Fruit fly (Drosophila melanogaster) whole organism, embryonic: Measurements from ENCODE around the gene CG9667.

Source experiments
- Asciz ChIP-seq: fragments of 200-800 bp; sonication (Bioruptor generic); optimal IDR thresholded peaks from 2 replicates; lab custom pipeline; 2017; ENCODE audit warnings: missing biosample characterization, mild to moderate bottlenecking, missing genetic modification characterization, missing genetic modification reagents
- Atf3 ChIP-seq: fragments of 200-800 bp; sonication (Bioruptor generic); optimal IDR thresholded peaks from 3 replicates; lab custom pipeline; 2016; ENCODE audit warnings: missing biosample characterization, missing genetic modification characterization
- Atf6 ChIP-seq: fragments of 200-800 bp; sonication (Bioruptor generic); IDR thresholded peaks from 2 replicates; pipeline ENCODE4 v1.3.6; 2022; ENCODE audit warnings: missing biosample characterization, missing genetic modification characterization
- C15 ChIP-seq: fragments of 200-800 bp; sonication (Bioruptor generic); IDR thresholded peaks from 3 replicates; pipeline ENCODE4 v1.3.6; 2022; ENCODE audit warnings: missing biosample characterization, missing genetic modification characterization
- CG10321 ChIP-seq: fragments of 200-800 bp; sonication (Bioruptor generic); IDR thresholded peaks from 2 replicates; pipeline ENCODE4 v1.3.6; 2022; ENCODE audit warnings: missing biosample characterization, missing genetic modification characterization
- CG10462 ChIP-seq: fragments of 200-800 bp; sonication (Bioruptor generic); optimal IDR thresholded peaks from 2 replicates; lab custom pipeline; 2016; ENCODE audit warnings: missing biosample characterization, missing genetic modification characterization
- CG11696 ChIP-seq: fragments of 200-800 bp; sonication (Bioruptor generic); IDR thresholded peaks from 2 replicates; pipeline ENCODE4 v1.3.6; 2022; ENCODE audit warnings: missing biosample characterization, missing genetic modification characterization
- CG13287 ChIP-seq: fragments of 200-800 bp; sonication (Bioruptor generic); IDR thresholded peaks from 2 replicates; pipeline ENCODE4 v1.3.6; 2022; ENCODE audit warnings: missing biosample characterization, missing genetic modification characterization; ENCODE audit not compliant: partially characterized antibody
- CG14441 ChIP-seq: fragments of 200-800 bp; sonication (Bioruptor generic); IDR thresholded peaks from 2 replicates; pipeline ENCODE4 v1.3.6; 2022; ENCODE audit warnings: missing biosample characterization, missing genetic modification characterization
- CG15601 ChIP-seq: fragments of 200-800 bp; sonication (Bioruptor generic); optimal IDR thresholded peaks from 3 replicates; lab custom pipeline; 2019; ENCODE audit warnings: missing biosample characterization, mild to moderate bottlenecking, missing genetic modification characterization, moderate library complexity
- CG1647 ChIP-seq: fragments of 200-800 bp; sonication (Bioruptor generic); optimal IDR thresholded peaks from 3 replicates; lab custom pipeline; 2016; ENCODE audit warnings: missing biosample characterization, missing genetic modification characterization
- CG18619 ChIP-seq: fragments of 200-800 bp; sonication (Bioruptor generic); optimal IDR thresholded peaks from 3 replicates; lab custom pipeline; 2017; ENCODE audit warnings: missing biosample characterization, mild to moderate bottlenecking, missing genetic modification characterization
- CG2129 ChIP-seq: fragments of 200-800 bp; sonication (Bioruptor generic); IDR thresholded peaks from 2 replicates; pipeline ENCODE4 v1.3.6; 2022; ENCODE audit warnings: missing biosample characterization, missing genetic modification characterization; ENCODE audit not compliant: partially characterized antibody
- CG30403 ChIP-seq: fragments of 200-800 bp; sonication (Bioruptor generic); optimal IDR thresholded peaks from 3 replicates; lab custom pipeline; 2016; ENCODE audit warnings: missing biosample characterization, missing genetic modification characterization
- CG6254 ChIP-seq: fragments of 200-800 bp; sonication (Bioruptor generic); optimal IDR thresholded peaks from 3 replicates; lab custom pipeline; 2017; ENCODE audit warnings: mild to moderate bottlenecking, missing biosample characterization, missing genetic modification reagents, missing genetic modification characterization
- CG6654 ChIP-seq: fragments of 200-800 bp; sonication (Bioruptor generic); optimal IDR thresholded peaks from 2 replicates; lab custom pipeline; 2017; ENCODE audit warnings: missing biosample characterization, mild to moderate bottlenecking, missing genetic modification characterization
- CG7745 ChIP-seq: fragments of 200-800 bp; sonication (Bioruptor generic); optimal IDR thresholded peaks from 2 replicates; lab custom pipeline; 2018; ENCODE audit warnings: missing biosample characterization, mild to moderate bottlenecking, missing genetic modification characterization, moderate library complexity
- CTCF ChIP-seq: fragments of 200-800 bp; sonication (Bioruptor generic); optimal IDR thresholded peaks from 2 replicates; lab custom pipeline; 2017; ENCODE audit warnings: missing biosample characterization, mild to moderate bottlenecking, missing genetic modification characterization, moderate library complexity
- Camta ChIP-seq: fragments of 200-800 bp; sonication (Bioruptor generic); optimal IDR thresholded peaks from 2 replicates; lab custom pipeline; 2016; ENCODE audit warnings: missing biosample characterization, missing genetic modification characterization
- D19A ChIP-seq: fragments of 200-800 bp; optimal IDR thresholded peaks from 3 replicates; lab custom pipeline; 2019; ENCODE audit warnings: missing biosample characterization, mild to moderate bottlenecking, missing genetic modification characterization, moderate library complexity
- Dref ChIP-seq: fragments of 200-800 bp; sonication (Bioruptor generic); IDR thresholded peaks from 2 replicates; pipeline ENCODE4 v1.3.6; 2022; ENCODE audit warnings: missing biosample characterization, missing genetic modification characterization
- E2f2 ChIP-seq: fragments of 200-800 bp; sonication (Bioruptor generic); IDR thresholded peaks from 2 replicates; pipeline ENCODE4 v1.3.6; 2022; ENCODE audit warnings: missing biosample characterization, missing genetic modification characterization
- HHEX ChIP-seq: fragments of 200-800 bp; sonication (Bioruptor generic); optimal IDR thresholded peaks from 3 replicates; lab custom pipeline; 2017; ENCODE audit warnings: missing biosample characterization, mild to moderate bottlenecking, missing genetic modification characterization, missing genetic modification reagents
- Lim3 ChIP-seq: fragments of 200-800 bp; sonication (Bioruptor generic); IDR thresholded peaks from 2 replicates; pipeline ENCODE4 v1.3.6; 2022; ENCODE audit warnings: missing biosample characterization, missing genetic modification characterization
- Neu2 ChIP-seq: fragments of 200-800 bp; sonication (Bioruptor generic); optimal IDR thresholded peaks from 3 replicates; lab custom pipeline; 2016; ENCODE audit warnings: missing biosample characterization, missing genetic modification characterization, borderline replicate concordance
- Rfx ChIP-seq: fragments of 200-800 bp; sonication (Bioruptor generic); IDR thresholded peaks from 2 replicates; pipeline ENCODE4 v1.3.6; 2022; ENCODE audit warnings: missing biosample characterization, missing genetic modification characterization
- Sox102F ChIP-seq: fragments of 200-800 bp; sonication (Bioruptor generic); optimal IDR thresholded peaks from 2 replicates; lab custom pipeline; 2018; ENCODE audit warnings: missing biosample characterization, mild to moderate bottlenecking, missing genetic modification characterization, moderate library complexity
- al ChIP-seq: fragments of 200-800 bp; sonication (Bioruptor generic); IDR thresholded peaks from 2 replicates; pipeline ENCODE4 v1.3.6; 2022; ENCODE audit warnings: missing biosample characterization, missing genetic modification characterization
- bsh ChIP-seq, 2 experiments: fragments of 200-800 bp; sonication (Bioruptor generic); optimal IDR thresholded peaks; 2 replicates each; lab custom pipeline; 2017 to 2018; ENCODE audit warnings: mild to moderate bottlenecking in 2 of 2, missing biosample characterization in 2 of 2, missing genetic modification characterization in 2 of 2, moderate library complexity in 1 of 2
- disco-r ChIP-seq: fragments of 200-800 bp; sonication (Bioruptor generic); optimal IDR thresholded peaks from 2 replicates; lab custom pipeline; 2016; ENCODE audit warnings: missing biosample characterization, missing genetic modification characterization
- dmrt99B ChIP-seq: fragments of 200-800 bp; sonication (Bioruptor generic); optimal IDR thresholded peaks from 2 replicates; lab custom pipeline; 2018; ENCODE audit warnings: missing biosample characterization, mild to moderate bottlenecking, missing genetic modification characterization, moderate library complexity
- en ChIP-seq: fragments of 200-800 bp; sonication (Bioruptor generic); optimal IDR thresholded peaks from 2 replicates; lab custom pipeline; 2016; ENCODE audit warnings: missing biosample characterization, missing genetic modification characterization
- ewg ChIP-seq: fragments of 200-800 bp; sonication (Bioruptor generic); optimal IDR thresholded peaks from 3 replicates; lab custom pipeline; 2017; ENCODE audit warnings: mild to moderate bottlenecking, missing biosample characterization, missing genetic modification reagents, missing genetic modification characterization
- fd102C ChIP-seq: fragments of 200-800 bp; sonication (Bioruptor generic); optimal IDR thresholded peaks from 2 replicates; lab custom pipeline; 2018; ENCODE audit warnings: missing biosample characterization, mild to moderate bottlenecking, missing genetic modification characterization, moderate library complexity
- fd64A ChIP-seq: fragments of 200-800 bp; sonication (Bioruptor generic); optimal IDR thresholded peaks from 3 replicates; lab custom pipeline; 2018; ENCODE audit warnings: missing biosample characterization, mild to moderate bottlenecking, missing genetic modification characterization
- fru ChIP-seq: fragments of >200 bp; optimal IDR thresholded peaks from 2 replicates; lab custom pipeline; 2017
- gro ChIP-seq: fragments of 200-800 bp; sonication (Bioruptor generic); optimal IDR thresholded peaks from 2 replicates; lab custom pipeline; 2016; ENCODE audit warnings: missing biosample characterization, missing genetic modification characterization
- jigr1 ChIP-seq: fragments of 200-800 bp; sonication (Bioruptor generic); IDR thresholded peaks from 3 replicates; pipeline ENCODE4 v1.3.6; 2022; ENCODE audit warnings: missing biosample characterization, missing genetic modification characterization
- klu ChIP-seq: fragments of 200-800 bp; sonication (Bioruptor generic); IDR thresholded peaks from 2 replicates; pipeline ENCODE4 v1.3.6; 2022; ENCODE audit warnings: missing biosample characterization, missing genetic modification characterization
- kni ChIP-seq: fragments of 200-800 bp; sonication (Bioruptor generic); optimal IDR thresholded peaks from 3 replicates; lab custom pipeline; 2017; ENCODE audit warnings: mild to moderate bottlenecking, missing biosample characterization, missing genetic modification reagents, missing genetic modification characterization
- lbe ChIP-seq: fragments of 200-800 bp; sonication (Bioruptor generic); optimal IDR thresholded peaks from 2 replicates; lab custom pipeline; 2016; ENCODE audit warnings: missing biosample characterization, mild to moderate bottlenecking, missing genetic modification characterization
- pho ChIP-seq: fragments of 200-800 bp; sonication (Bioruptor generic); optimal IDR thresholded peaks from 2 replicates; lab custom pipeline; 2016; ENCODE audit warnings: missing biosample characterization, missing genetic modification characterization
- scrt ChIP-seq: fragments of 200-800 bp; sonication (Bioruptor generic); optimal IDR thresholded peaks from 2 replicates; lab custom pipeline; 2018; ENCODE audit warnings: missing biosample characterization, mild to moderate bottlenecking, missing genetic modification characterization, moderate library complexity
- sqz ChIP-seq: fragments of 200-800 bp; sonication (Bioruptor generic); optimal IDR thresholded peaks from 3 replicates; lab custom pipeline; 2018; ENCODE audit warnings: missing biosample characterization, mild to moderate bottlenecking, missing genetic modification characterization
- trem ChIP-seq: fragments of 200-800 bp; optimal IDR thresholded peaks from 3 replicates; lab custom pipeline; 2019; ENCODE audit warnings: missing biosample characterization, mild to moderate bottlenecking, missing genetic modification characterization, moderate library complexity
- yki ChIP-seq: fragments of >200 bp; optimal IDR thresholded peaks from 3 replicates; lab custom pipeline; 2018
- z ChIP-seq: fragments of 200-800 bp; sonication (Bioruptor generic); IDR thresholded peaks from 3 replicates; pipeline ENCODE4 v1.3.6; 2022; ENCODE audit warnings: missing biosample characterization, missing genetic modification characterization
- zen ChIP-seq: fragments of 200-800 bp; sonication (Bioruptor generic); optimal IDR thresholded peaks from 3 replicates; lab custom pipeline; 2018; ENCODE audit warnings: missing biosample characterization, mild to moderate bottlenecking, missing genetic modification characterization, moderate library complexity
- zen2 ChIP-seq: fragments of 200-800 bp; sonication (Bioruptor generic); IDR thresholded peaks from 3 replicates; pipeline ENCODE4 v1.3.6; 2022; ENCODE audit warnings: missing biosample characterization, missing genetic modification characterization; ENCODE audit not compliant: partially characterized antibody

The CG9667 gene

DNA sequence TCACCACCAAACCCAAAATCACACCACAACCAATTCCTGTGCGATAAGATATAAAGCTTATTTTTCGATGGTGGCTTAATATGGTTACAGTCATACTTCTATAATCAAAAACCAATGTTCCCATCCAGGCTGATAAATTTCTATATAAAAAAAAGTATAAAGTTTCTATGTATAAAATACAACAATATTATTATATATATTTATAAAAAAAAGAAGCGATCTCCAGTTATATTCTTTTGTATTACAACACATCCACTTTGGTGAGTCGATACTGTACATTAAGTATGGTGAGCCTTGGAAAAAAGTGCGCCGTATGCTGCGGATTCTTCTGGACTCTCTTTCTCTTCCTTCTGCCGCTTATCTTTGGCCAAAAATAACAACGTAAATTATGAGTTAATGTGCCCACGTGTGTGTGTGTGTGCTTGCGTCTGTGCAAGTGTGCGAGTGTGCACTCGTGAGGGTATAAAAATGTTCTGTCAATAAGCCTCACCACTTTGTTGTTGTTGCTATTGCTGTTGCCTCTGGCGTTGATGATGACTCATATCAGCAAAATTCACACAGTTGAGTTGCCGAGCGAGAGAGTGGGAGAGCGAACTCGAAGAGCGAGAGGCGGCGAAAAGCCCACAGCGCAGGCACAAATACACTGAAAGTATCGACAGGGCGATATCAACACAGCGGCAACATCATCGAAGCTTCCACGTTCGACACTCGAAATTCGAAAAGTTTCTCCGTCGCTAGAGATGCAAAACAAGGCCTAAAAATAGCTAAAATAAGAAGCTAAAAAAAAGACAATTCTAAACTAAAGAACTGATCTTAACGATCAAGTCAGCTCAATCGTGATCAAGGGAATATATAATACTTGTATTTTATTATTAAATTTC lies 6.5 kb downstream of the CG9667 start (continued):
- TF ChIP-seq CG14441 (GFP tag; lab: Robert Waterston, UW) (peak; percentile 40; the same call in 1 of the 2 replicates), en (no peak), gro (GFP tag; lab: Kevin White, UChicago) (peak; percentile 21), yki (peak; percentile 0), E2f2 (GFP tag; lab: Robert Waterston, UW) (peak; percentile 45), trem (tag; lab: Kevin White, UChicago) (peak; percentile 38), CG11696 (GFP tag; lab: Robert Waterston, UW) (no peak; the same call in 1 of the 2 replicates), jigr1 (0 out of 3 replicates have a peak, but pooled peaks have one; percentile 38), bsh (GFP tag; optimal IDR thresholded peaks at IDR 0.05; lab: Kevin White, UChicago) (peak; percentile 9 to 69), CG6254 (GFP tag; lab: Kevin White, UChicago) (peak; percentile 56), sqz (GFP tag; lab: Kevin White, UChicago) (peak; percentile 63), CG2129 (GFP tag; lab: Robert Waterston, UW) (no peak), zen (tag; lab: Kevin White, UChicago) (peak; percentile 36), fru (lab: Kevin White, UChicago) (no peak), CG15601 (tag; lab: Kevin White, UChicago) (peak; percentile 41), C15 (GFP tag; lab: Robert Waterston, UW) (0 out of 3 replicates have a peak, but pooled peaks have one; percentile 17), Sox102F (GFP tag; lab: Kevin White, UChicago) (peak; percentile 78), pho (GFP tag; lab: Kevin White, UChicago) (no peak), dmrt99B (tag; lab: Kevin White, UChicago) (peak; percentile 71), kni (peak; percentile 38), CG7745 (tag; lab: Kevin White, UChicago) (no peak), CG13287 (GFP tag; lab: Robert Waterston, UW) (peak; percentile 42; the same call in 1 of the 2 replicates), z (GFP tag; lab: Robert Waterston, UW) (peak; percentile 79; the same call in 2 of the 3 replicates), scrt (peak; percentile 56), zen2 (GFP tag; lab: Robert Waterston, UW) (no peak; the same call in 2 of the 3 replicates), CTCF (GFP tag; lab: Kevin White, UChicago) (peak; percentile 7), klu (peak; percentile 55; the same call in 1 of the 2 replicates), lbe (GFP tag; lab: Kevin White, UChicago) (peak; percentile 75), CG1647 (GFP tag; lab: Kevin White, UChicago) (no peak), ewg (no peak), Neu2 (no peak), Camta (no peak), Lim3 (GFP tag; lab: Robert Waterston, UW) (no peak), Dref (GFP tag; lab: Robert Waterston, UW) (0 out of 2 replicates have a peak, but pooled peaks have one; percentile 22), HHEX (peak; percentile 54), disco-r (peak; percentile 11), Asciz (GFP tag; lab: Kevin White, UChicago) (peak; percentile 3), CG30403 (GFP tag; lab: Kevin White, UChicago) (peak; percentile 13), CG10321 (GFP tag; lab: Robert Waterston, UW) (0 out of 2 replicates have a peak, but pooled peaks have one; percentile 34), CG6654 (GFP tag; lab: Kevin White, UChicago) (peak; percentile 17), Rfx (GFP tag; lab: Robert Waterston, UW) (peak; percentile 74), CG10462 (GFP tag; lab: Kevin White, UChicago) (no peak), fd102C (GFP tag; lab: Kevin White, UChicago) (no peak), Atf6 (GFP tag; lab: Robert Waterston, UW) (peak; percentile 74), D19A (tag; lab: Kevin White, UChicago) (peak; percentile 78), CG18619 (GFP tag; lab: Kevin White, UChicago) (peak; percentile 50), fd64A (no peak), Atf3 (peak; percentile 54), al (GFP tag; lab: Robert Waterston, UW) (peak; percentile 83)
